Fruit fly (Drosophila melanogaster): ENCODE measurements around the gene Hex-A.

Hex-A gene

dm6 chrX:9583440-9584103, 1.9 kb upstream of the Hex-A start:
- peak; percentile 96 for TF ChIP-seq CG8301 (tag; optimal IDR thresholded peaks at IDR 0.05)
- peak; percentile 95 for TF ChIP-seq CG8159 (tag; optimal IDR thresholded peaks at IDR 0.05)
- TF ChIP-seq CG15710 (tag; optimal IDR thresholded peaks at IDR 0.05): peak; percentile 95
- TF ChIP-seq Pif1A (GFP tag; optimal IDR thresholded peaks at IDR 0.05): peak; percentile 88
- TF ChIP-seq gl (tag; optimal IDR thresholded peaks at IDR 0.05): peak; percentile 86
- TF ChIP-seq CG34367 (tag; optimal IDR thresholded peaks at IDR 0.05): peak; percentile 95
- peak; percentile 93 for TF ChIP-seq CG12605 (GFP tag; IDR thresholded peaks at IDR 0.05)
- TF ChIP-seq rn (GFP tag; IDR thresholded peaks at IDR 0.05): peak; percentile 89
- TF ChIP-seq CG14655 (GFP tag; optimal IDR thresholded peaks at IDR 0.05): peak; percentile 98
- peak; percentile 62 for TF ChIP-seq EcR (GFP tag; optimal IDR thresholded peaks at IDR 0.05)
- TF ChIP-seq CG13204 (GFP tag; optimal IDR thresholded peaks at IDR 0.05): peak; percentile 78
- TF ChIP-seq CG17806 (tag; optimal IDR thresholded peaks at IDR 0.05): peak; percentile 93
- peak; percentile 90 for TF ChIP-seq Pif1B (GFP tag; optimal IDR thresholded peaks at IDR 0.05)
- peak; percentile 93 for TF ChIP-seq Ets98B (GFP tag; IDR thresholded peaks at IDR 0.05)
- peak; percentile 80 for TF ChIP-seq Snoo (tag; optimal IDR thresholded peaks at IDR 0.05)
- TF ChIP-seq D1 (tag; optimal IDR thresholded peaks at IDR 0.05): peak; percentile 55
- peak; percentile 94 for TF ChIP-seq CG32121 (GFP tag; IDR thresholded peaks at IDR 0.05)
- peak; percentile 57; the same call in 1 of the 2 replicates for TF ChIP-seq CG10348 (GFP tag; IDR thresholded peaks at IDR 0.05)
- peak; percentile 95 for TF ChIP-seq fd96Ca (GFP tag; IDR thresholded peaks at IDR 0.05)
- peak; percentile 97 for TF ChIP-seq CG4496 (GFP tag; IDR thresholded peaks at IDR 0.05)
- peak; percentile 96 for TF ChIP-seq CG9948 (tag; optimal IDR thresholded peaks at IDR 0.05)

dm6 chrX:9584104-9584947, 1.1 kb upstream of the Hex-A start:
- TF ChIP-seq Pif1A (GFP tag; optimal IDR thresholded peaks at IDR 0.05): no peak
- TF ChIP-seq Ets98B (GFP tag; IDR thresholded peaks at IDR 0.05): peak; percentile 70
- no peak for TF ChIP-seq gl (tag; optimal IDR thresholded peaks at IDR 0.05)
- TF ChIP-seq CG13204 (GFP tag; optimal IDR thresholded peaks at IDR 0.05): no peak
- TF ChIP-seq D1 (tag; optimal IDR thresholded peaks at IDR 0.05): no peak
- TF ChIP-seq CG17806 (tag; optimal IDR thresholded peaks at IDR 0.05): peak; percentile 36
- TF ChIP-seq CG12605 (GFP tag; IDR thresholded peaks at IDR 0.05): peak; percentile 50; the same call in 1 of the 2 replicates
- peak; percentile 55 for TF ChIP-seq CG15710 (tag; optimal IDR thresholded peaks at IDR 0.05)
- peak; percentile 6 for TF ChIP-seq Pif1B (GFP tag; optimal IDR thresholded peaks at IDR 0.05)
- no peak for TF ChIP-seq CG10348 (GFP tag; IDR thresholded peaks at IDR 0.05)
- TF ChIP-seq CG9948 (tag; optimal IDR thresholded peaks at IDR 0.05): peak; percentile 69
- no peak for TF ChIP-seq Snoo (tag; optimal IDR thresholded peaks at IDR 0.05)
- peak; percentile 62; the same call in 1 of the 2 replicates for TF ChIP-seq CG32121 (GFP tag; IDR thresholded peaks at IDR 0.05)
- TF ChIP-seq CG14655 (GFP tag; optimal IDR thresholded peaks at IDR 0.05): peak; percentile 51
- peak; percentile 89 for TF ChIP-seq EcR (GFP tag; optimal IDR thresholded peaks at IDR 0.05)
- TF ChIP-seq fd96Ca (GFP tag; IDR thresholded peaks at IDR 0.05): peak; percentile 54
- no peak for TF ChIP-seq CG8301 (tag; optimal IDR thresholded peaks at IDR 0.05)
- peak; percentile 70 for TF ChIP-seq CG8159 (tag; optimal IDR thresholded peaks at IDR 0.05)
- no peak for TF ChIP-seq rn (GFP tag; IDR thresholded peaks at IDR 0.05)
- TF ChIP-seq CG4496 (GFP tag; IDR thresholded peaks at IDR 0.05): peak; percentile 56; the same call in 2 of the 3 replicates
- peak; percentile 54 for TF ChIP-seq CG34367 (tag; optimal IDR thresholded peaks at IDR 0.05)

dm6 chrX:9584948-9585315, 543 bp upstream of the Hex-A start:
- TF ChIP-seq CG17806 (tag; optimal IDR thresholded peaks at IDR 0.05) (no peak), fd96Ca (GFP tag; IDR thresholded peaks at IDR 0.05) (no peak), gl (tag; optimal IDR thresholded peaks at IDR 0.05) (no peak), Pif1A (GFP tag; optimal IDR thresholded peaks at IDR 0.05) (no peak), CG14655 (GFP tag; optimal IDR thresholded peaks at IDR 0.05) (no peak), CG10348 (GFP tag; IDR thresholded peaks at IDR 0.05) (no peak), CG4496 (GFP tag; IDR thresholded peaks at IDR 0.05) (no peak), CG13204 (GFP tag; optimal IDR thresholded peaks at IDR 0.05) (no peak), Pif1B (GFP tag; optimal IDR thresholded peaks at IDR 0.05) (no peak), CG12605 (GFP tag; IDR thresholded peaks at IDR 0.05) (no peak), EcR (GFP tag; optimal IDR thresholded peaks at IDR 0.05) (no peak), CG34367 (tag; optimal IDR thresholded peaks at IDR 0.05) (no peak), rn (GFP tag; IDR thresholded peaks at IDR 0.05) (no peak), CG32121 (GFP tag; IDR thresholded peaks at IDR 0.05) (no peak), Ets98B (GFP tag; IDR thresholded peaks at IDR 0.05) (no peak)

dm6 chrX:9586038-9586437, 563 bp downstream of the Hex-A start:
- TF ChIP-seq rn (GFP tag; IDR thresholded peaks at IDR 0.05) (no peak), Pif1A (GFP tag; optimal IDR thresholded peaks at IDR 0.05) (no peak), Ets98B (GFP tag; IDR thresholded peaks at IDR 0.05) (peak; percentile 89), CG17806 (tag; optimal IDR thresholded peaks at IDR 0.05) (no peak), CG4496 (GFP tag; IDR thresholded peaks at IDR 0.05) (peak; percentile 78), CG13204 (GFP tag; optimal IDR thresholded peaks at IDR 0.05) (no peak), Pif1B (GFP tag; optimal IDR thresholded peaks at IDR 0.05) (peak; percentile 12), CG15710 (tag; optimal IDR thresholded peaks at IDR 0.05) (no peak), CG14655 (GFP tag; optimal IDR thresholded peaks at IDR 0.05) (peak; percentile 32), Snoo (tag; optimal IDR thresholded peaks at IDR 0.05) (no peak), CG8159 (tag; optimal IDR thresholded peaks at IDR 0.05) (no peak), CG12605 (GFP tag; IDR thresholded peaks at IDR 0.05) (peak; percentile 75), CG32121 (GFP tag; IDR thresholded peaks at IDR 0.05) (peak; percentile 92), D1 (tag; optimal IDR thresholded peaks at IDR 0.05) (no peak), EcR (GFP tag; optimal IDR thresholded peaks at IDR 0.05) (no peak), CG10348 (GFP tag; IDR thresholded peaks at IDR 0.05) (no peak), gl (tag; optimal IDR thresholded peaks at IDR 0.05) (no peak), CG34367 (tag; optimal IDR thresholded peaks at IDR 0.05) (no peak), CG9948 (tag; optimal IDR thresholded peaks at IDR 0.05) (no peak), CG8301 (tag; optimal IDR thresholded peaks at IDR 0.05) (peak; percentile 36), fd96Ca (GFP tag; IDR thresholded peaks at IDR 0.05) (peak; percentile 80)
